Fruit fly (Drosophila melanogaster) whole organism, pupa: ENCODE measurements around the gene sowah.

Source experiments
- CG12605 ChIP-seq: fragments of 200-800 bp; sonication (Bioruptor generic); IDR thresholded peaks from 2 replicates; pipeline ENCODE4 v1.3.6; 2022; ENCODE audit warnings: missing biosample characterization, missing genetic modification characterization
- CG15710 ChIP-seq: fragments of 200-800 bp; sonication (Bioruptor generic); optimal IDR thresholded peaks from 2 replicates; lab custom pipeline; 2018; ENCODE audit warnings: missing biosample characterization, mild to moderate bottlenecking, missing genetic modification characterization, moderate library complexity
- EcR ChIP-seq: fragments of 200-800 bp; sonication (Bioruptor generic); optimal IDR thresholded peaks from 3 replicates; lab custom pipeline; 2019; ENCODE audit warnings: missing biosample characterization, missing genetic modification characterization, mild to moderate bottlenecking, moderate library complexity, missing genetic modification reagents
- Ets98B ChIP-seq: fragments of 200-800 bp; sonication (Bioruptor generic); IDR thresholded peaks from 2 replicates; pipeline ENCODE4 v1.3.6; 2022; ENCODE audit warnings: missing biosample characterization, missing genetic modification characterization
- Pif1A ChIP-seq: fragments of 200-800 bp; sonication (Bioruptor generic); optimal IDR thresholded peaks from 3 replicates; lab custom pipeline; 2016; ENCODE audit warnings: missing biosample characterization, missing genetic modification characterization
- Pif1B ChIP-seq: fragments of 200-800 bp; sonication (Bioruptor generic); optimal IDR thresholded peaks from 3 replicates; lab custom pipeline; 2016; ENCODE audit warnings: missing biosample characterization, missing genetic modification characterization

DNA sequence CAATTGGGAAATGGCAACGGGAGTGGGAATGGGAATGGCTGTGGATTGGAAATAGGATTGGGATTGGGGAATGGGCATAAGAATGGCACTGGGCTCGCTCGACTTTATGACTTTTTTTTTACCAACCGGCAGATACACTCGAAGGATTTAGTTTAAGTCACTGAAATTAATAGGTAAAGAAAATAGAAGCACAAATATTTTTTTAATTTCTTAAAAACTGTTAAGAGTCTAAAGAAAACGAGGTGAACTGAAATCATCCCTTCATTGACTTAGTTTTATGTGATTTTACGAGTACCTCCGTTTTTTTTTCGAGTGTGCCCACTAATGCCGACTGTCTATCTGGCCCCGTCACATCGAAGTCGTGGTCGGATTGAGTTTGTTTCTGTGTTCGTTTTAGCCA lies 2.5 kb upstream of the sowah start:
- TF ChIP-seq Pif1B (GFP tag; lab: Kevin White, UChicago) (peak; percentile 13), EcR (GFP tag; lab: Kevin White, UChicago) (no peak), CG12605 (GFP tag; lab: Robert Waterston, UW) (no peak), Pif1A (GFP tag; lab: Kevin White, UChicago) (peak; percentile 33), CG15710 (tag; lab: Kevin White, UChicago) (no peak), Ets98B (GFP tag; lab: Robert Waterston, UW) (no peak)
